Fruit fly (Drosophila melanogaster) ovary, adult (tissue): ENCODE measurements around the gene qm.

Experiments used
- CG17801 ChIP-seq: fragments of 200-800 bp; optimal IDR thresholded peaks from 2 replicates; lab custom pipeline; 2019; ENCODE audit warnings: missing biosample characterization, mild to moderate bottlenecking, missing genetic modification characterization, moderate library complexity; ENCODE audit not compliant: partially characterized antibody

qm gene

dm6 chr3L:7380395-7380794 is 32.3 kb downstream of the qm start:
- TF ChIP-seq CG17801 (GFP tag; lab: Kevin White, UChicago): no peak

dm6 chr3L:7381359-7381976 is 33.4 kb downstream of the qm start, which contains the start of the genes SMSr and smid:
SMSr (minus strand) TSS chr3L:7381474.
smid (plus strand) TSS chr3L:7381614.
- peak; percentile 26 for TF ChIP-seq CG17801 (GFP tag; lab: Kevin White, UChicago)

dm6 chr3L:7387814-7388213 is 39.7 kb downstream of the qm start, which contains the start of gene CG8564:
CG8564 (minus strand) TSS chr3L:7387914.
- TF ChIP-seq CG17801 (GFP tag; lab: Kevin White, UChicago): no peak

- no peak for TF ChIP-seq CG17801 (GFP tag; lab: Kevin White, UChicago)
These were observed 41.9 kb downstream of the qm start for dm6 chr3L:7390004-7390403.

DNA sequence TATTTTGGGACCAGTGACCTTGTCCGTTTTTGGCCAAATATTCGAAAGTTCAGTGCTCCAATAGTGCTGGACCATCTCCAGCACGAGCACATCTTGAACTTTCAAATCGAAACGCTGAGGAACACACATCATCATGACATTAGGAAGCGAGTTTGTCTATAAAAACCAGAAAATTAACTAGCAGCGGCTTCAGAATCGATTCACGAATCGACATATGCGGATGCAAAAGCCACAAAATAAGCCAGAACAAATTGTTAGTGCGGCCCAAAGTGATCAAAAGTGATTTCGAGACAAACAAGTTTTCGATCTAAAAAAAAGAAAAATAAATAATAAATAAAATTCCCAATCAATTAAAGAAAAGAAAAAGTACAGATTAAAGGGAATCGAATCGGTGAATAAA is 42.3 kb downstream of the qm start, which contains the start of gene CG8563:
Gene CG8563, plus strand, starts transcription at position 301 of the 400 bp plus-strand sequence.
- TF ChIP-seq CG17801 (GFP tag; lab: Kevin White, UChicago): no peak

dm6 chr3L:7396055-7396454 is 47.9 kb downstream of the qm start, which contains the start of gene CG32379:
CG32379 (plus strand) TSS chr3L:7396355.
- no peak for TF ChIP-seq CG17801 (GFP tag; lab: Kevin White, UChicago)

DNA sequence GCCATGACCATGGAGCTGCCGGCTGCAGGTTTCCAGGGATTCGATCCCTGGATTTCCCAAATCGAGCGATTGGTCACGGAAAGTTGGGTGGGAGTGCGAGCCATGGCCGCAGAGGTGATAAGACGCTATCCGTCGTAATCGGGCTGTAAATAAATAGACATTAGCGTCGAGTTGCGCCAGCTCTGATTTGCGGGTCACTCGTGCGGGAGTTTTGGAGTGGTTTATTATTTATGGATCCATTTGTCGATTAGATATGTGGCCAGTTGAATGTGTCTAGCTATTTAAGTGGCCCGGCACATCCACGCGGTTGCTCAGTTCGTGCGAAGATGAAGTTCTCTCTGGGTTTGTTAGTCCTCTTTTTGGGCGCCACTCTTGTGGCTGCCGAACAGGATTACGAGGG is 49.9 kb downstream of the qm start, which contains the start of gene CG8562:
Gene CG8562, plus strand, starts transcription at position 307 of the 400 bp plus-strand sequence.
- no peak for TF ChIP-seq CG17801 (GFP tag; lab: Kevin White, UChicago)

DNA sequence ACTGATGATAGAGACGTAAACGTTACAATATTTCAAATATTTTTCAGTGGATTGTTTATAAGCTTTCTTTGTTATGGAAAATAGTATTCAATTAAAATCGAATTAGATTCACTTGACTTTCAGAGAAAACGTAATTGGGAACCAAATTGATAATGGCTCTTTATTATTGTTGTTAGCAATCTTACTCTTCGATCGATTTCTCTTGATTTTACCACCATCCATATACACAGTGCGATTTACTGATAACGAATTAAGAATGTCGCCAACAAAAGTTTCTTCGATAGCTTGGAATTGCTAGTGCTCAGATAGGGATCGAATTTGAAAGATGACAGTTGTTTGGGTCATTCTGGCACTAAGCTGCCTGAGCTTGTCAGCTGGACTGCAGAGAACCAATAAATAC is 51.7 kb downstream of the qm start, which contains the start of gene CG18417:
Gene CG18417, plus strand, starts transcription at position 301 of the 400 bp plus-strand sequence.
- no peak for TF ChIP-seq CG17801 (GFP tag; lab: Kevin White, UChicago)

DNA sequence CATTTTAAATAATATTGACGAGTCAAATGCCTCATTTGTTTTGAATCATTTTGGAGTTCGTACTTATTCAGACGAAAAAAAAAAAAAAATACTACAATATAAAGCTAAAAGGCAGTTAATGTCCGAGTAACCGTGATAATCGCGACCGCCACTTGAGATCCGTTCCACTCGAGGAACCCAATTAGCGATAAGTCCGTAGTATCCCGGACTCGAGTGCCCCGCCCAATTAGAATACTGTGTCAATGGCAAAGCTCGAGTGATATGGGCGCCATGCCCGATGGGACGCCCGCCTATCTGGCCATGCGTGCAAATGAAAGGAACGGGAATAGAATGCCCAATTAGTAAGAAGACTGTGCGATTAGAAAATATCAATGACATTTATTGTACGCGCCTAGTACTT is 53.9 kb downstream of the qm start:
- no peak for TF ChIP-seq CG17801 (GFP tag; lab: Kevin White, UChicago)
